Fruit fly (Drosophila melanogaster) Kc167 (cell line): ENCODE measurements around the gene CG5516.

Experiments used
- Myc ChIP-seq: fragments of >200 bp; optimal IDR thresholded peaks from 2 replicates; lab custom pipeline; 2017; ENCODE audit warnings: missing external identifiers
- h ChIP-seq: fragments of >200 bp; optimal IDR thresholded peaks from 3 replicates; lab custom pipeline; 2018; ENCODE audit warnings: missing external identifiers
- psq ChIP-seq: fragments of >200 bp; optimal IDR thresholded peaks from 2 replicates; lab custom pipeline; 2017; ENCODE audit warnings: missing external identifiers
- ttk ChIP-seq: sonication (Bioruptor generic); optimal IDR thresholded peaks from 2 replicates; lab custom pipeline; 2017; ENCODE audit warnings: missing external identifiers

dm6 chr3R:15917907-15918306 lies 45.8 kb upstream of the CG5516 start, which contains the start of gene CG45105:
- TF ChIP-seq ttk (lab: Kevin White, UChicago): no peak
- TF ChIP-seq h: no peak
- TF ChIP-seq Myc (lab: Kevin White, UChicago): no peak
- no peak for TF ChIP-seq psq
